Fruit fly (Drosophila melanogaster): ENCODE data around the gene CG9717.

- TF ChIP-seq CG1620 (GFP tag; optimal IDR thresholded peaks at IDR 0.05), result no peak
- TF ChIP-seq Mnt (GFP tag; optimal IDR thresholded peaks at IDR 0.05), result no peak
Measured at dm6 chr3R:30562733-30563259, 24.3 kb downstream of the CG9717 start.

Data from whole organism, adult.